Fruit fly (Drosophila melanogaster) whole organism, adult: ENCODE results near the gene CG4593.

ENCODE experiments used
- CG11617 ChIP-seq: fragments of 200-800 bp; sonication (Bioruptor generic); optimal IDR thresholded peaks from 2 replicates; lab custom pipeline; 2017; ENCODE audit warnings: mild to moderate bottlenecking, missing biosample characterization, missing genetic modification reagents, missing genetic modification characterization
- CG14711 ChIP-seq: fragments of 200-800 bp; sonication (Bioruptor generic); optimal IDR thresholded peaks from 2 replicates; lab custom pipeline; 2018; ENCODE audit warnings: missing biosample characterization, mild to moderate bottlenecking, missing genetic modification characterization, moderate library complexity
- kay ChIP-seq: fragments of 200-800 bp; sonication (Bioruptor generic); peaks from one replicate; lab custom pipeline; 2016; ENCODE audit warnings: missing biosample characterization, missing genetic modification characterization, borderline replicate concordance
- ovo ChIP-seq: fragments of 200-800 bp; sonication (Bioruptor generic); optimal IDR thresholded peaks from 2 replicates; lab custom pipeline; 2016; ENCODE audit warnings: missing biosample characterization, missing genetic modification characterization
- pad ChIP-seq: fragments of 200-800 bp; sonication (Bioruptor generic); optimal IDR thresholded peaks from 3 replicates; lab custom pipeline; 2017; ENCODE audit warnings: missing biosample characterization, missing genetic modification characterization, mild to moderate bottlenecking, moderate library complexity, missing genetic modification reagents

- no peak for TF ChIP-seq kay (GFP tag; lab: Kevin White, UChicago)
- no peak for TF ChIP-seq CG11617
- no peak for TF ChIP-seq pad (GFP tag; lab: Kevin White, UChicago)
- no peak for TF ChIP-seq ovo (GFP tag; lab: Kevin White, UChicago)
- peak; percentile 13 for TF ChIP-seq CG14711 (tag; lab: Kevin White, UChicago)
Observed at dm6 chrX:7007693-7008092, 6.0 kb upstream of the CG4593 start.
